Worm (Caenorhabditis elegans) whole organism, young adult: ENCODE data around the gene Y44A6D.5.

ENCODE experiments used
- B0336.3 ChIP-seq: fragments of 200-800 bp; sonication (Bioruptor generic); IDR thresholded peaks from 2 replicates; pipeline ENCODE4 v1.3.6; 2022; ENCODE audit warnings: missing genetic modification characterization, missing compliant biosample characterization
- F33H1.4 ChIP-seq: fragments of 200-800 bp; sonication (Bioruptor generic); IDR thresholded peaks from 2 replicates; pipeline ENCODE4 v1.3.6; 2022; ENCODE audit warnings: missing genetic modification reagents, missing genetic modification characterization, missing compliant biosample characterization
- F37B4.10 ChIP-seq: fragments of 200-800 bp; sonication (Bioruptor generic); IDR thresholded peaks from 2 replicates; pipeline ENCODE4 v1.3.6; 2022; ENCODE audit warnings: missing genetic modification characterization, missing compliant biosample characterization
- F39B2.1 ChIP-seq: fragments of 200-800 bp; sonication (Bioruptor generic); IDR thresholded peaks from 2 replicates; pipeline ENCODE4 v1.3.6; 2022; ENCODE audit warnings: missing genetic modification reagents, missing genetic modification characterization, missing compliant biosample characterization
- F57C9.4 ChIP-seq: sonication (generic microtip); optimal IDR thresholded peaks from 2 replicates; lab custom pipeline; 2017; ENCODE audit warnings: mild to moderate bottlenecking, missing genetic modification characterization, missing compliant biosample characterization
- K11D2.4 ChIP-seq: fragments of 200-800 bp; sonication (Bioruptor generic); IDR thresholded peaks from 2 replicates; pipeline ENCODE4 v1.3.6; 2022; ENCODE audit warnings: missing genetic modification reagents, missing genetic modification characterization, missing compliant biosample characterization
- K12H6.12 ChIP-seq: fragments of 200-800 bp; sonication (Bioruptor generic); optimal IDR thresholded peaks from 2 replicates; lab custom pipeline; 2018; ENCODE audit warnings: mild to moderate bottlenecking, missing genetic modification characterization, missing compliant biosample characterization
- T26A5.8 ChIP-seq: sonication (generic microtip); optimal IDR thresholded peaks from 2 replicates; lab custom pipeline; 2016; ENCODE audit warnings: missing genetic modification characterization, missing compliant biosample characterization
- Y53G8AR.9 ChIP-seq: fragments of 200-800 bp; sonication (Bioruptor generic); conservative IDR thresholded peaks from 2 replicates; pipeline ENCODE4 v1.3.6; 2022; ENCODE audit warnings: missing genetic modification reagents, missing genetic modification characterization, missing compliant biosample characterization
- Y67H2A.10 ChIP-seq: fragments of 200-800 bp; sonication (Bioruptor generic); conservative IDR thresholded peaks from 2 replicates; pipeline ENCODE4 v1.3.6; 2022; ENCODE audit warnings: missing genetic modification reagents, missing genetic modification characterization, missing compliant biosample characterization
- Y95B8A.8 ChIP-seq: fragments of 200-800 bp; sonication (Bioruptor generic); IDR thresholded peaks from 2 replicates; pipeline ENCODE4 v1.3.6; 2022; ENCODE audit warnings: missing genetic modification reagents, missing genetic modification characterization, missing compliant biosample characterization
- akir-1 ChIP-seq: fragments of 200-800 bp; sonication (Bioruptor generic); optimal IDR thresholded peaks from 2 replicates; lab custom pipeline; 2018; ENCODE audit warnings: mild to moderate bottlenecking, missing genetic modification characterization, moderate library complexity, missing compliant biosample characterization
- aptf-3 ChIP-seq: fragments of 200-800 bp; sonication (Bioruptor generic); IDR thresholded peaks from 2 replicates; pipeline ENCODE4 v1.3.6; 2022; ENCODE audit warnings: missing genetic modification characterization, missing compliant biosample characterization
- atf-7 ChIP-seq: sonication (generic microtip); optimal IDR thresholded peaks from 2 replicates; lab custom pipeline; 2017; ENCODE audit warnings: mild to moderate bottlenecking, missing genetic modification characterization, missing compliant biosample characterization
- attf-3 ChIP-seq: fragments of 200-800 bp; sonication (Bioruptor generic); conservative IDR thresholded peaks from 2 replicates; pipeline ENCODE4 v1.3.6; 2022; ENCODE audit warnings: missing genetic modification reagents, missing genetic modification characterization, missing compliant biosample characterization
- attf-5 ChIP-seq: fragments of 200-800 bp; sonication (Bioruptor generic); optimal IDR thresholded peaks from 2 replicates; lab custom pipeline; 2018; ENCODE audit warnings: mild to moderate bottlenecking, missing genetic modification characterization, missing compliant biosample characterization
- bed-1 ChIP-seq: fragments of 200-800 bp; sonication (Bioruptor generic); IDR thresholded peaks from 2 replicates; pipeline ENCODE4 v1.3.6; 2022; ENCODE audit warnings: missing genetic modification reagents, missing genetic modification characterization, missing compliant biosample characterization
- bed-2 ChIP-seq: fragments of 200-800 bp; sonication (Bioruptor generic); IDR thresholded peaks from 2 replicates; pipeline ENCODE4 v1.3.6; 2022; ENCODE audit warnings: missing genetic modification reagents, missing genetic modification characterization, missing compliant biosample characterization
- ceh-100 ChIP-seq: fragments of 200-800 bp; sonication (Bioruptor generic); IDR thresholded peaks from 2 replicates; pipeline ENCODE4 v1.3.6; 2022; ENCODE audit warnings: missing genetic modification reagents, missing genetic modification characterization, missing compliant biosample characterization
- ceh-27 ChIP-seq: fragments of 200-800 bp; sonication (Bioruptor generic); optimal IDR thresholded peaks from 2 replicates; lab custom pipeline; 2018; ENCODE audit warnings: mild to moderate bottlenecking, missing genetic modification characterization, moderate library complexity, missing compliant biosample characterization
- ceh-79 ChIP-seq: sonication (generic microtip); optimal IDR thresholded peaks from 2 replicates; lab custom pipeline; 2017; ENCODE audit warnings: mild to moderate bottlenecking, missing genetic modification characterization, missing compliant biosample characterization
- dox-1 ChIP-seq: fragments of 200-800 bp; sonication (Bioruptor generic); IDR thresholded peaks from 2 replicates; pipeline ENCODE4 v1.3.6; 2022; ENCODE audit warnings: missing genetic modification reagents, missing genetic modification characterization, missing compliant biosample characterization
- dpff-1 ChIP-seq: sonication (generic microtip); optimal IDR thresholded peaks from 2 replicates; lab custom pipeline; 2017; ENCODE audit warnings: mild to moderate bottlenecking, missing genetic modification characterization, missing compliant biosample characterization
- dpl-1 ChIP-seq: fragments of 150-350 bp; optimal IDR thresholded peaks from 2 replicates; lab custom pipeline; 2014; ENCODE audit warnings: missing biosample characterization, missing genetic modification reagents, missing genetic modification characterization
- ekl-4 ChIP-seq: fragments of 200-800 bp; sonication (Bioruptor generic); IDR thresholded peaks from 2 replicates; pipeline ENCODE4 v1.3.6; 2022; ENCODE audit warnings: missing genetic modification reagents, missing genetic modification characterization, missing compliant biosample characterization
- gei-17 ChIP-seq: fragments of 200-800 bp; sonication (Bioruptor generic); optimal IDR thresholded peaks from 2 replicates; lab custom pipeline; 2018; ENCODE audit warnings: mild to moderate bottlenecking, missing genetic modification characterization, missing compliant biosample characterization
- him-1 ChIP-seq: sonication (generic microtip); optimal IDR thresholded peaks from 2 replicates; lab custom pipeline; 2016; ENCODE audit warnings: missing genotype, missing genetic modification reagents, missing genetic modification characterization, missing compliant biosample characterization
- hlh-12 ChIP-seq: sonication (generic microtip); optimal IDR thresholded peaks from 2 replicates; lab custom pipeline; 2016; ENCODE audit warnings: missing genetic modification characterization, missing compliant biosample characterization
- hlh-26 ChIP-seq: fragments of 200-800 bp; sonication (Bioruptor generic); conservative IDR thresholded peaks from 2 replicates; pipeline ENCODE4 v1.3.6; 2022; ENCODE audit warnings: missing genetic modification reagents, missing genetic modification characterization, missing compliant biosample characterization
- lin-26 ChIP-seq: fragments of 200-800 bp; sonication (Bioruptor generic); IDR thresholded peaks from 2 replicates; pipeline ENCODE4 v1.3.6; 2022; ENCODE audit warnings: missing genetic modification reagents, missing genetic modification characterization, missing compliant biosample characterization
- lin-35 ChIP-seq, 3 experiments: fragments of 150-350 bp in 2 of 3; sonication (generic microtip) in 1 of 3; optimal IDR thresholded peaks; 2 replicates each; lab custom pipeline; 2014 to 2018; ENCODE audit warnings: missing biosample characterization in 3 of 3, missing genetic modification characterization in 3 of 3, missing genetic modification reagents in 3 of 3
- lin-40 ChIP-seq: sonication (generic microtip); optimal IDR thresholded peaks from 2 replicates; lab custom pipeline; 2016; ENCODE audit warnings: missing genetic modification characterization, mild to moderate bottlenecking, missing compliant biosample characterization, missing genotype, missing genetic modification reagents
- lin-54 ChIP-seq: fragments of 200-800 bp; sonication (Bioruptor generic); optimal IDR thresholded peaks from 2 replicates; lab custom pipeline; 2018; ENCODE audit warnings: mild to moderate bottlenecking, missing genetic modification characterization, missing compliant biosample characterization
- madf-3 ChIP-seq: fragments of 200-800 bp; sonication (Bioruptor generic); IDR thresholded peaks from 2 replicates; pipeline ENCODE4 v1.3.6; 2022; ENCODE audit warnings: missing genetic modification reagents, missing genetic modification characterization, missing compliant biosample characterization
- mcd-1 ChIP-seq: fragments of 200-800 bp; sonication (Bioruptor generic); IDR thresholded peaks from 2 replicates; pipeline ENCODE4 v1.3.6; 2022; ENCODE audit warnings: missing genetic modification reagents, missing genetic modification characterization, missing compliant biosample characterization
- mxl-1 ChIP-seq: sonication (generic microtip); optimal IDR thresholded peaks from 2 replicates; lab custom pipeline; 2016; ENCODE audit warnings: missing genetic modification characterization, missing compliant biosample characterization
- nfya-1 ChIP-seq: sonication (generic microtip); optimal IDR thresholded peaks from 2 replicates; lab custom pipeline; 2017; ENCODE audit warnings: antibody characterized with exemption, missing compliant biosample characterization, missing genetic modification characterization, borderline replicate concordance; ENCODE audit not compliant: insufficient read depth
- nhr-120 ChIP-seq: fragments of 200-800 bp; sonication (Bioruptor generic); IDR thresholded peaks from 2 replicates; pipeline ENCODE4 v1.3.6; 2022; ENCODE audit warnings: missing genetic modification characterization, missing compliant biosample characterization
- nhr-179 ChIP-seq: sonication (generic microtip); optimal IDR thresholded peaks from 2 replicates; lab custom pipeline; 2016; ENCODE audit warnings: mild to moderate bottlenecking, missing genetic modification characterization, missing compliant biosample characterization
- nhr-90 ChIP-seq: sonication (generic microtip); optimal IDR thresholded peaks from 2 replicates; lab custom pipeline; 2016; ENCODE audit warnings: missing genotype, mild to moderate bottlenecking, missing genetic modification characterization, missing compliant biosample characterization
- repo-1 ChIP-seq: sonication (generic microtip); optimal IDR thresholded peaks from 2 replicates; lab custom pipeline; 2017; ENCODE audit warnings: mild to moderate bottlenecking, missing genetic modification characterization, missing compliant biosample characterization
- rpc-1 ChIP-seq, 2 experiments: fragments of 150-350 bp in 1 of 2; sonication (generic microtip) in 1 of 2; optimal IDR thresholded peaks; 2 replicates each; lab custom pipeline; 2014 to 2018; ENCODE audit warnings: missing biosample characterization in 1 of 2, missing genetic modification characterization in 1 of 2, missing genetic modification reagents in 1 of 2, missing genotype in 1 of 2
- sdz-38 ChIP-seq: sonication (generic microtip); optimal IDR thresholded peaks from 2 replicates; lab custom pipeline; 2016; ENCODE audit warnings: missing genotype, missing genetic modification characterization, missing compliant biosample characterization
- snpc-4 ChIP-seq, 5 experiments: fragments of 150-350 bp in 1 of 5; sonication (generic microtip) in 4 of 5; optimal IDR thresholded peaks; 2 replicates each; lab custom pipeline; 2014 to 2018; ENCODE audit warnings: missing genetic modification characterization in 5 of 5, missing biosample characterization in 3 of 5, antibody characterized with exemption in 2 of 5, mild to moderate bottlenecking in 2 of 5, missing compliant biosample characterization in 2 of 5, missing genotype in 2 of 5, moderate library complexity in 2 of 5, missing genetic modification reagents in 1 of 5
- somi-1 ChIP-seq: fragments of 200-800 bp; sonication (Bioruptor generic); optimal IDR thresholded peaks from 2 replicates; lab custom pipeline; 2018; ENCODE audit warnings: mild to moderate bottlenecking, missing genetic modification characterization, missing compliant biosample characterization
- tbx-9 ChIP-seq: sonication (generic microtip); optimal IDR thresholded peaks from 2 replicates; lab custom pipeline; 2016; ENCODE audit warnings: borderline replicate concordance, missing genetic modification characterization, inconsistent platforms, missing compliant biosample characterization
- zim-3 ChIP-seq: sonication (generic microtip); optimal IDR thresholded peaks from 2 replicates; lab custom pipeline; 2017; ENCODE audit warnings: mild to moderate bottlenecking, missing genetic modification characterization, moderate library complexity, missing compliant biosample characterization
- ztf-6 ChIP-seq: fragments of 200-800 bp; sonication (Bioruptor generic); IDR thresholded peaks from 2 replicates; pipeline ENCODE4 v1.3.6; 2022; ENCODE audit warnings: missing genetic modification reagents, missing genetic modification characterization, missing compliant biosample characterization

Gene Y44A6D.5

ce11 chrV:20847743-20848229 lies 45.0 kb upstream of the Y44A6D.5 start (continued):
- TF ChIP-seq F33H1.4 (GFP tag; lab: Robert Waterston, UW) (no peak), K11D2.4 (GFP tag; lab: Robert Waterston, UW) (no peak), ceh-79 (tag; lab: Kevin White, UChicago) (peak; percentile 64), gei-17 (peak; percentile 40), bed-2 (GFP tag; lab: Robert Waterston, UW) (no peak), B0336.3 (GFP tag; lab: Robert Waterston, UW) (peak; percentile 82), F57C9.4 (tag; lab: Kevin White, UChicago) (peak; percentile 50), somi-1 (GFP tag; lab: Kevin White, UChicago) (no peak), zim-3 (peak; percentile 78), T26A5.8 (peak; percentile 9), snpc-4 (GFP tag; optimal IDR thresholded peaks at IDR 0.05; lab: Kevin White, UChicago) (no peak), snpc-4 (tag; optimal IDR thresholded peaks at IDR 0.05; lab: Kevin White, UChicago) (peak in 2 of 4 experiments; percentile 53 to 66), him-1 (tag; lab: Kevin White, UChicago) (no peak), ceh-100 (GFP tag; lab: Robert Waterston, UW) (no peak), lin-40 (peak; percentile 14), nhr-90 (no peak), mxl-1 (tag; lab: Kevin White, UChicago) (no peak), lin-26 (GFP tag; lab: Robert Waterston, UW) (peak; percentile 59; the same call in 1 of the 2 replicates), hlh-26 (GFP tag; lab: Robert Waterston, UW) (no peak), lin-54 (peak; percentile 15), rpc-1 (optimal IDR thresholded peaks at IDR 0.05; lab: Kevin White, UChicago) (no peak), rpc-1 (tag; optimal IDR thresholded peaks at IDR 0.05; lab: Kevin White, UChicago) (no peak), nhr-120 (GFP tag; lab: Robert Waterston, UW) (no peak), nfya-1 (tag; lab: Kevin White, UChicago) (no peak), tbx-9 (peak; percentile 62), nhr-179 (tag; lab: Kevin White, UChicago) (no peak), sdz-38 (tag; lab: Kevin White, UChicago) (no peak), mcd-1 (GFP tag; lab: Robert Waterston, UW) (peak; percentile 41; the same call in 1 of the 2 replicates), repo-1 (tag; lab: Kevin White, UChicago) (peak; percentile 68), K12H6.12 (tag; lab: Kevin White, UChicago) (no peak), akir-1 (GFP tag; lab: Kevin White, UChicago) (no peak), madf-3 (peak; percentile 65; the same call in 1 of the 2 replicates), ceh-27 (GFP tag; lab: Kevin White, UChicago) (no peak), hlh-12 (tag; lab: Kevin White, UChicago) (peak; percentile 27), Y53G8AR.9 (GFP tag; lab: Robert Waterston, UW) (peak; percentile 84), attf-3 (GFP tag; lab: Robert Waterston, UW) (no peak), dox-1 (GFP tag; lab: Robert Waterston, UW) (peak; percentile 37; the same call in 1 of the 2 replicates), Y67H2A.10 (no peak), bed-1 (GFP tag; lab: Robert Waterston, UW) (no peak), lin-35 (GFP tag; optimal IDR thresholded peaks at IDR 0.05; lab: Kevin White, UChicago) (no peak), dpl-1 (GFP tag; lab: Kevin White, UChicago) (no peak), F37B4.10 (GFP tag; lab: Robert Waterston, UW) (no peak), Y95B8A.8 (no peak), dpff-1 (tag; lab: Kevin White, UChicago) (peak; percentile 37), aptf-3 (GFP tag; lab: Robert Waterston, UW) (no peak), attf-5 (GFP tag; lab: Kevin White, UChicago) (no peak), F39B2.1 (GFP tag; lab: Robert Waterston, UW) (no peak), ztf-6 (no peak), atf-7 (tag; lab: Kevin White, UChicago) (peak; percentile 50), ekl-4 (peak; percentile 42; the same call in 1 of the 2 replicates)
